Worm (Caenorhabditis elegans): ENCODE data around the gene C13B9.2.

DNA sequence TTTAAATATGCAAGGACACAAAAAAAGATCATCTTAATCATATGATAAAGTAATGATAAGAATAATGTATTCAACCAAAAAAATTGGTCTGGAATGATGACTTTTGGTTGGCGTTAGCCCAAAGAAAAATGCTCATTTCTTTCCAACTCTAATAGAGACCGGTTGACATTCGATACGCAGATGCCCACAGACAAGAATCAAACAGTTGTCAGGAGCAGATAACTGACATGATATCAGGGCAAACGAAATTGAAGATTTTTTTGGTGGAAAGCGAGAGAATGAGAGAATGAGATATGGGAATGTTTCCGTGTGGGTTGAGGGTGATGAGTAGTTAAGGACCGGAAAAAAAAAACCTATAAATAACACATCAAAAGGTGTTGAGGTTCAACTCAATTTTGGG, 19.0 kb downstream of the C13B9.2 start:
- TF ChIP-seq fos-1 (tag; optimal IDR thresholded peaks at IDR 0.05): no peak
- TF ChIP-seq pag-3 (tag; optimal IDR thresholded peaks at IDR 0.05; ENCODE audit: borderline replicate concordance, insufficient read depth): no peak
- no peak for TF ChIP-seq ces-1 (GFP tag; optimal IDR thresholded peaks at IDR 0.05)
- TF ChIP-seq ztf-11 (tag; optimal IDR thresholded peaks at IDR 0.05): no peak
- no peak for TF ChIP-seq ama-1 (optimal IDR thresholded peaks at IDR 0.05)
- TF ChIP-seq aly-2 (tag; optimal IDR thresholded peaks at IDR 0.05): no peak
- no peak for TF ChIP-seq efl-1 (optimal IDR thresholded peaks at IDR 0.05)
- no peak for TF ChIP-seq efl-1 (GFP tag; optimal IDR thresholded peaks at IDR 0.05 in 1 of 2)
